Fruit fly (Drosophila melanogaster) whole organism, embryonic: Measurements from ENCODE around the gene SmydA-2.

Experiments
- Asciz ChIP-seq: fragments of 200-800 bp; sonication (Bioruptor generic); optimal IDR thresholded peaks from 2 replicates; lab custom pipeline; 2017; ENCODE audit warnings: missing biosample characterization, mild to moderate bottlenecking, missing genetic modification characterization, missing genetic modification reagents
- CG1024 ChIP-seq: fragments of 200-800 bp; sonication (Bioruptor generic); IDR thresholded peaks from 2 replicates; pipeline ENCODE4 v1.3.6; 2022; ENCODE audit warnings: missing biosample characterization, missing genetic modification characterization
- CG10543 ChIP-seq: fragments of 200-800 bp; sonication (Bioruptor generic); optimal IDR thresholded peaks from 3 replicates; lab custom pipeline; 2017; ENCODE audit warnings: missing biosample characterization, mild to moderate bottlenecking, missing genetic modification characterization, moderate library complexity
- CG12236 ChIP-seq: fragments of 200-800 bp; sonication (Bioruptor generic); optimal IDR thresholded peaks from 2 replicates; lab custom pipeline; 2016; ENCODE audit warnings: missing biosample characterization, missing genetic modification characterization
- CG14860 ChIP-seq: fragments of 200-800 bp; sonication (Bioruptor generic); IDR thresholded peaks from 3 replicates; pipeline ENCODE4 v1.3.6; 2022; ENCODE audit warnings: missing biosample characterization, missing genetic modification characterization; ENCODE audit not compliant: partially characterized antibody
- CG14965 ChIP-seq: fragments of 200-800 bp; sonication (Bioruptor generic); optimal IDR thresholded peaks from 2 replicates; lab custom pipeline; 2016; ENCODE audit warnings: missing biosample characterization, missing genetic modification characterization, borderline replicate concordance
- CG16815 ChIP-seq: fragments of 200-800 bp; sonication (Bioruptor generic); optimal IDR thresholded peaks from 3 replicates; lab custom pipeline; 2017; ENCODE audit warnings: missing biosample characterization, mild to moderate bottlenecking, missing genetic modification characterization
- CG17186 ChIP-seq: fragments of 200-800 bp; sonication (Bioruptor generic); optimal IDR thresholded peaks from 3 replicates; lab custom pipeline; 2017; ENCODE audit warnings: missing biosample characterization, missing genetic modification reagents, missing genetic modification characterization
- CG18764 ChIP-seq: fragments of 200-800 bp; sonication (Bioruptor generic); optimal IDR thresholded peaks from 3 replicates; lab custom pipeline; 2016; ENCODE audit warnings: missing biosample characterization, missing genetic modification characterization
- CG31224 ChIP-seq: fragments of 200-800 bp; sonication (Bioruptor generic); IDR thresholded peaks from 2 replicates; pipeline ENCODE4 v1.3.6; 2022; ENCODE audit warnings: missing biosample characterization, missing genetic modification characterization
- CG33557 ChIP-seq: fragments of 200-800 bp; sonication (Bioruptor generic); optimal IDR thresholded peaks from 2 replicates; lab custom pipeline; 2019; ENCODE audit warnings: missing biosample characterization, mild to moderate bottlenecking, missing genetic modification characterization, moderate library complexity
- CG4707 ChIP-seq: fragments of 200-800 bp; sonication (Bioruptor generic); optimal IDR thresholded peaks from 2 replicates; lab custom pipeline; 2018; ENCODE audit warnings: missing biosample characterization, mild to moderate bottlenecking, missing genetic modification characterization, moderate library complexity
- CG7963 ChIP-seq: fragments of 200-800 bp; sonication (Bioruptor generic); IDR thresholded peaks from 3 replicates; pipeline ENCODE4 v1.3.6; 2022; ENCODE audit warnings: missing biosample characterization, missing genetic modification characterization; ENCODE audit not compliant: partially characterized antibody
- CG9609 ChIP-seq: fragments of 200-800 bp; sonication (Bioruptor generic); optimal IDR thresholded peaks from 3 replicates; lab custom pipeline; 2016; ENCODE audit warnings: missing biosample characterization, missing genetic modification characterization
- H2.0 ChIP-seq: fragments of 200-800 bp; sonication (Bioruptor generic); IDR thresholded peaks from 2 replicates; pipeline ENCODE4 v1.3.6; 2022; ENCODE audit warnings: missing biosample characterization, missing genetic modification characterization
- HLHmδ ChIP-seq: fragments of 200-800 bp; sonication (Bioruptor generic); optimal IDR thresholded peaks from 2 replicates; lab custom pipeline; 2018; ENCODE audit warnings: missing biosample characterization, mild to moderate bottlenecking, missing genetic modification characterization, moderate library complexity
- MTF-1 ChIP-seq: fragments of 200-800 bp; sonication (Bioruptor generic); optimal IDR thresholded peaks from 2 replicates; lab custom pipeline; 2018; ENCODE audit warnings: missing biosample characterization, mild to moderate bottlenecking, missing genetic modification characterization, borderline replicate concordance
- Med ChIP-seq: fragments of 200-800 bp; sonication (Bioruptor generic); peaks from one replicate; lab custom pipeline; 2016; ENCODE audit warnings: missing biosample characterization, missing genetic modification characterization, mild to moderate bottlenecking, inconsistent platforms, moderate library complexity
- Oaz ChIP-seq: fragments of 200-800 bp; sonication (Bioruptor generic); IDR thresholded peaks from 2 replicates; pipeline ENCODE4 v1.3.6; 2022; ENCODE audit warnings: missing biosample characterization, missing genetic modification characterization
- Sox100B ChIP-seq: fragments of 200-800 bp; sonication (Bioruptor generic); optimal IDR thresholded peaks from 3 replicates; lab custom pipeline; 2018; ENCODE audit warnings: missing biosample characterization, mild to moderate bottlenecking, missing genetic modification characterization
- amos ChIP-seq: fragments of 200-800 bp; sonication (Bioruptor generic); IDR thresholded peaks from 2 replicates; pipeline ENCODE4 v1.3.6; 2022; ENCODE audit warnings: missing biosample characterization, missing genetic modification characterization; ENCODE audit not compliant: partially characterized antibody
- ash1 ChIP-seq: fragments of 200-800 bp; sonication (Bioruptor generic); optimal IDR thresholded peaks from 2 replicates; lab custom pipeline; 2018; ENCODE audit warnings: missing biosample characterization, mild to moderate bottlenecking, missing genetic modification characterization
- bsh ChIP-seq, 2 experiments: fragments of 200-800 bp; sonication (Bioruptor generic); optimal IDR thresholded peaks; 2 replicates each; lab custom pipeline; 2017 to 2018; ENCODE audit warnings: mild to moderate bottlenecking in 2 of 2, missing biosample characterization in 2 of 2, missing genetic modification characterization in 2 of 2, moderate library complexity in 1 of 2
- cg ChIP-seq: fragments of 200-800 bp; sonication (Bioruptor generic); optimal IDR thresholded peaks from 3 replicates; lab custom pipeline; 2019; ENCODE audit warnings: missing biosample characterization, mild to moderate bottlenecking, missing genetic modification characterization, moderate library complexity
- chn ChIP-seq: fragments of 200-800 bp; sonication (Bioruptor generic); optimal IDR thresholded peaks from 2 replicates; lab custom pipeline; 2016; ENCODE audit warnings: missing biosample characterization, missing genetic modification characterization
- dati ChIP-seq: fragments of 200-800 bp; sonication (Bioruptor generic); IDR thresholded peaks from 2 replicates; pipeline ENCODE4 v1.3.6; 2022; ENCODE audit warnings: missing biosample characterization, missing genetic modification characterization
- disco-r ChIP-seq: fragments of 200-800 bp; sonication (Bioruptor generic); optimal IDR thresholded peaks from 2 replicates; lab custom pipeline; 2016; ENCODE audit warnings: missing biosample characterization, missing genetic modification characterization
- dmrt99B ChIP-seq: fragments of 200-800 bp; sonication (Bioruptor generic); optimal IDR thresholded peaks from 2 replicates; lab custom pipeline; 2018; ENCODE audit warnings: missing biosample characterization, mild to moderate bottlenecking, missing genetic modification characterization, moderate library complexity
- dpn ChIP-seq, 2 experiments: fragments of 200-800 bp; sonication (Bioruptor generic); optimal IDR thresholded peaks; 3 replicates each; lab custom pipeline; 2016; ENCODE audit warnings: missing biosample characterization in 2 of 2, missing genetic modification characterization in 2 of 2
- eyg ChIP-seq: fragments of 200-800 bp; sonication (Bioruptor generic); optimal IDR thresholded peaks from 3 replicates; lab custom pipeline; 2016; ENCODE audit warnings: missing biosample characterization, missing genetic modification characterization
- fd96Cb ChIP-seq: fragments of 200-800 bp; sonication (Bioruptor generic); optimal IDR thresholded peaks from 2 replicates; lab custom pipeline; 2018; ENCODE audit warnings: missing biosample characterization, mild to moderate bottlenecking, missing genetic modification characterization, moderate library complexity
- gsb-n ChIP-seq: fragments of 200-800 bp; sonication (Bioruptor generic); optimal IDR thresholded peaks from 3 replicates; lab custom pipeline; 2018; ENCODE audit warnings: missing biosample characterization, mild to moderate bottlenecking, missing genetic modification characterization
- kay ChIP-seq: fragments of 200-800 bp; sonication (Bioruptor generic); optimal IDR thresholded peaks from 2 replicates; lab custom pipeline; 2016; ENCODE audit warnings: missing biosample characterization, missing genetic modification characterization
- luna ChIP-seq: fragments of 200-800 bp; sonication (Bioruptor generic); optimal IDR thresholded peaks from 2 replicates; lab custom pipeline; 2016; ENCODE audit warnings: missing biosample characterization, missing genetic modification characterization
- mld ChIP-seq: fragments of 200-800 bp; sonication (Bioruptor generic); IDR thresholded peaks from 3 replicates; pipeline ENCODE4 v1.3.6; 2022; ENCODE audit warnings: missing biosample characterization, missing genetic modification characterization; ENCODE audit not compliant: partially characterized antibody
- nerfin-1 ChIP-seq: fragments of 200-800 bp; sonication (Bioruptor generic); optimal IDR thresholded peaks from 3 replicates; lab custom pipeline; 2019; ENCODE audit warnings: missing biosample characterization, mild to moderate bottlenecking, missing genetic modification characterization, moderate library complexity
- odd ChIP-seq: fragments of 200-800 bp; sonication (Bioruptor generic); optimal IDR thresholded peaks from 2 replicates; lab custom pipeline; 2017; ENCODE audit warnings: missing biosample characterization, mild to moderate bottlenecking, missing genetic modification characterization
- onecut ChIP-seq: fragments of 200-800 bp; sonication (Bioruptor generic); IDR thresholded peaks from 2 replicates; pipeline ENCODE4 v1.3.6; 2022; ENCODE audit warnings: missing biosample characterization, missing genetic modification characterization
- peb ChIP-seq: fragments of 200-800 bp; sonication (Bioruptor generic); IDR thresholded peaks from 2 replicates; pipeline ENCODE4 v1.3.6; 2022; ENCODE audit warnings: missing biosample characterization, missing genetic modification characterization
- pros ChIP-seq: fragments of 200-800 bp; sonication (Bioruptor generic); optimal IDR thresholded peaks from 3 replicates; lab custom pipeline; 2019; ENCODE audit warnings: missing biosample characterization, mild to moderate bottlenecking, missing genetic modification characterization, moderate library complexity
- run ChIP-seq: fragments of 200-800 bp; sonication (Bioruptor generic); optimal IDR thresholded peaks from 3 replicates; lab custom pipeline; 2018; ENCODE audit warnings: missing biosample characterization, mild to moderate bottlenecking, missing genetic modification characterization
- sc ChIP-seq, 3 experiments: fragments of >200 bp in 2 of 3; fragments of 200-800 bp in 1 of 3; sonication (Bioruptor generic) in 1 of 3; optimal IDR thresholded peaks; 2 replicates in 2 of 3; 3 replicates in 1 of 3; lab custom pipeline; 2017; ENCODE audit warnings: mild to moderate bottlenecking in 1 of 3, missing biosample characterization in 1 of 3, missing genetic modification characterization in 1 of 3, missing genetic modification reagents in 1 of 3
- sd ChIP-seq: fragments of 200-800 bp; sonication (Bioruptor generic); optimal IDR thresholded peaks from 3 replicates; lab custom pipeline; 2018; ENCODE audit warnings: missing biosample characterization, mild to moderate bottlenecking, missing genetic modification characterization, moderate library complexity
- seq ChIP-seq: fragments of 200-800 bp; sonication (Bioruptor generic); IDR thresholded peaks from 2 replicates; pipeline ENCODE4 v1.3.6; 2022; ENCODE audit warnings: missing biosample characterization, missing genetic modification characterization
- sug ChIP-seq: fragments of 200-800 bp; optimal IDR thresholded peaks from 2 replicates; lab custom pipeline; 2019; ENCODE audit warnings: missing biosample characterization, mild to moderate bottlenecking, missing genetic modification characterization, moderate library complexity
- tin ChIP-seq: fragments of 200-800 bp; sonication (Bioruptor generic); optimal IDR thresholded peaks from 3 replicates; lab custom pipeline; 2016; ENCODE audit warnings: missing biosample characterization, missing genetic modification characterization
- tup ChIP-seq: fragments of 200-800 bp; sonication (Bioruptor generic); optimal IDR thresholded peaks from 2 replicates; lab custom pipeline; 2016; ENCODE audit warnings: missing biosample characterization, mild to moderate bottlenecking, missing genetic modification characterization, moderate library complexity
- unpg ChIP-seq: fragments of 200-800 bp; sonication (Bioruptor generic); optimal IDR thresholded peaks from 3 replicates; lab custom pipeline; 2018; ENCODE audit warnings: missing biosample characterization, mild to moderate bottlenecking, missing genetic modification characterization, moderate library complexity
- zen2 ChIP-seq: fragments of 200-800 bp; sonication (Bioruptor generic); IDR thresholded peaks from 3 replicates; pipeline ENCODE4 v1.3.6; 2022; ENCODE audit warnings: missing biosample characterization, missing genetic modification characterization; ENCODE audit not compliant: partially characterized antibody

Gene SmydA-2

dm6 chr3L:19040155-19040644 lies 37.1 kb upstream of the SmydA-2 start (continued):
- TF ChIP-seq cg (GFP tag; lab: Kevin White, UChicago), result no peak
- no peak for TF ChIP-seq sc (optimal IDR thresholded peaks at IDR 0.05; lab: Kevin White, UChicago)
- TF ChIP-seq sc (GFP tag; optimal IDR thresholded peaks at IDR 0.05; lab: Kevin White, UChicago), result no peak
- peak; percentile 86 for TF ChIP-seq CG10543 (GFP tag; lab: Kevin White, UChicago)
- TF ChIP-seq tup (GFP tag; lab: Kevin White, UChicago), result peak; percentile 37
- TF ChIP-seq pros (GFP tag; lab: Kevin White, UChicago), result peak; percentile 9
- TF ChIP-seq bsh (GFP tag; optimal IDR thresholded peaks at IDR 0.05; lab: Kevin White, UChicago), result peak in 1 of 2 experiments; percentile 5
- TF ChIP-seq Asciz, result peak; percentile 52
- no peak for TF ChIP-seq onecut (GFP tag; lab: Robert Waterston, UW)
- TF ChIP-seq luna (GFP tag; lab: Kevin White, UChicago), result no peak
- TF ChIP-seq Oaz (GFP tag; lab: Robert Waterston, UW), result no peak
- TF ChIP-seq CG7963 (GFP tag; lab: Robert Waterston, UW), result no peak
- TF ChIP-seq run (tag; lab: Kevin White, UChicago), result no peak
- no peak for TF ChIP-seq CG12236 (GFP tag; lab: Kevin White, UChicago)
- TF ChIP-seq eyg (GFP tag; lab: Kevin White, UChicago), result no peak
- peak; percentile 16 for TF ChIP-seq odd (GFP tag; lab: Kevin White, UChicago)
- TF ChIP-seq Sox100B, result no peak
- peak; percentile 89 for TF ChIP-seq sd (tag; lab: Kevin White, UChicago)
- no peak for TF ChIP-seq mld (GFP tag; lab: Robert Waterston, UW)
- no peak for TF ChIP-seq ash1 (GFP tag; lab: Kevin White, UChicago)
- TF ChIP-seq HLHmδ, result no peak
- no peak for TF ChIP-seq CG16815
- TF ChIP-seq CG4707 (GFP tag; lab: Kevin White, UChicago), result peak; percentile 50
- no peak for TF ChIP-seq tin (GFP tag; lab: Kevin White, UChicago)
- TF ChIP-seq dpn (GFP tag; optimal IDR thresholded peaks at IDR 0.05; lab: Kevin White, UChicago), result no peak
- TF ChIP-seq seq (GFP tag; lab: Robert Waterston, UW), result 0 out of 2 replicates have a peak, but pooled peaks have one; percentile 18
- peak; percentile 33 for TF ChIP-seq unpg (GFP tag; lab: Kevin White, UChicago)
- no peak for TF ChIP-seq CG9609 (GFP tag; lab: Kevin White, UChicago)
- TF ChIP-seq Med (GFP tag; lab: Kevin White, UChicago), result peak; percentile 67
- TF ChIP-seq nerfin-1 (tag; lab: Kevin White, UChicago), result no peak
- TF ChIP-seq zen2 (GFP tag; lab: Robert Waterston, UW), result no peak
- TF ChIP-seq CG14965 (GFP tag; lab: Kevin White, UChicago), result no peak
- TF ChIP-seq gsb-n (tag; lab: Kevin White, UChicago), result no peak
- TF ChIP-seq CG1024 (GFP tag; lab: Robert Waterston, UW), result no peak
- TF ChIP-seq CG33557 (GFP tag; lab: Kevin White, UChicago), result peak; percentile 66
- no peak for TF ChIP-seq CG31224 (GFP tag; lab: Robert Waterston, UW)
- no peak for TF ChIP-seq CG18764
- peak; percentile 98 for TF ChIP-seq sug (tag; lab: Kevin White, UChicago)
- no peak for TF ChIP-seq dmrt99B (tag; lab: Kevin White, UChicago)
- TF ChIP-seq peb (GFP tag; lab: Robert Waterston, UW), result no peak
- peak; percentile 15; the same call in 1 of the 2 replicates for TF ChIP-seq amos (GFP tag; lab: Robert Waterston, UW)
- TF ChIP-seq fd96Cb (tag; lab: Kevin White, UChicago), result no peak
- TF ChIP-seq MTF-1 (GFP tag; lab: Kevin White, UChicago), result peak; percentile 41
- no peak for TF ChIP-seq dati (GFP tag; lab: Robert Waterston, UW)
- peak; percentile 7 for TF ChIP-seq kay (GFP tag; lab: Kevin White, UChicago)
- no peak for TF ChIP-seq CG17186 (GFP tag; lab: Kevin White, UChicago)
- TF ChIP-seq disco-r (GFP tag; lab: Kevin White, UChicago), result no peak
- no peak for TF ChIP-seq H2.0 (GFP tag; lab: Robert Waterston, UW)
- no peak for TF ChIP-seq CG14860
- TF ChIP-seq chn (GFP tag; lab: Kevin White, UChicago), result no peak
